Worm (Caenorhabditis elegans): ENCODE measurements around the gene mrps-34.

The mrps-34 gene

DNA sequence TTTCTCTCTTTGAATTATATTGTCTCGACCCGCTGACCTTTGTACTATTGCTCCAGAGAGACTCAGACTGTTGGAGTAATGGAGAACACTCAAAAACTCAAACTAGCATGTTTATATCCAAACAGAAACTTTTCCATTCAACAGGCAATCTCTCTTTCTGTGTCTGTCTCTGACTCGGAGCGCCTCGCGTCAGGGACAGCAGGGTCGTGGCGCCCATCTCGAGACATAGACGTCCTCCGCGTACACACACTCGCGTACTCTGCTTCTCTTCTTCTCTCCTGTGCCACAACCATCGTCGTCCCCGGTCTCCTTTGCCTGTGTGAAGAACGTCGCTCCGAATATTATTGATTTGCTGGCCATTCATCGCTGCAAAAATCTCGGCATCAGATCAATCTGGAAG, 9.7 kb upstream of the mrps-34 start (continued):
- TF ChIP-seq efl-3 (GFP tag; optimal IDR thresholded peaks at IDR 0.05), result no peak
- no peak for TF ChIP-seq pag-3 (tag; optimal IDR thresholded peaks at IDR 0.05; ENCODE audit: borderline replicate concordance, insufficient read depth)
- peak; percentile 55 to 63 for TF ChIP-seq efl-1 (optimal IDR thresholded peaks at IDR 0.05)
- TF ChIP-seq efl-1 (GFP tag; optimal IDR thresholded peaks at IDR 0.05 in 1 of 2), result peak in 1 of 2 experiments; percentile 24
- TF ChIP-seq pqm-1 (tag; optimal IDR thresholded peaks at IDR 0.05), result no peak
- peak; percentile 65 for TF ChIP-seq swsn-7 (tag; optimal IDR thresholded peaks at IDR 0.05)
- no peak for TF ChIP-seq sptf-1 (tag; optimal IDR thresholded peaks at IDR 0.05)
- TF ChIP-seq ceh-88 (GFP tag; IDR thresholded peaks at IDR 0.05), result no peak
- TF ChIP-seq nhr-47 (tag; optimal IDR thresholded peaks at IDR 0.05), result peak; percentile 44
- no peak for TF ChIP-seq lir-3 (tag; optimal IDR thresholded peaks at IDR 0.05; ENCODE audit: poor library complexity)
- peak; percentile 82 for TF ChIP-seq snu-23 (GFP tag; optimal IDR thresholded peaks at IDR 0.05)
- peak; percentile 64 for TF ChIP-seq nhr-19 (GFP tag; conservative IDR thresholded peaks at IDR 0.05)
- peak; percentile 76 for TF ChIP-seq nhr-20 (tag; optimal IDR thresholded peaks at IDR 0.05)
- TF ChIP-seq unc-62 (GFP tag; optimal IDR thresholded peaks at IDR 0.05), result no peak
- TF ChIP-seq hlh-4 (tag; optimal IDR thresholded peaks at IDR 0.05), result no peak
- peak; percentile 7 for TF ChIP-seq egl-13 (tag; optimal IDR thresholded peaks at IDR 0.05)
- no peak for TF ChIP-seq zag-1 (tag; optimal IDR thresholded peaks at IDR 0.05)
- TF ChIP-seq aly-2 (tag; optimal IDR thresholded peaks at IDR 0.05), result no peak
- peak; percentile 69 for TF ChIP-seq fkh-8 (tag; optimal IDR thresholded peaks at IDR 0.05)
- peak; percentile 0 for TF ChIP-seq unc-130 (tag; optimal IDR thresholded peaks at IDR 0.05)
- peak; percentile 97 for TF ChIP-seq lin-14 (GFP tag; optimal IDR thresholded peaks at IDR 0.05)
- peak; percentile 14 for TF ChIP-seq irx-1 (tag; optimal IDR thresholded peaks at IDR 0.05)
- peak; percentile 81 for TF ChIP-seq nhr-85 (tag)
- no peak for TF ChIP-seq F16B12.6 (tag; optimal IDR thresholded peaks at IDR 0.05)
- TF ChIP-seq aha-1 (tag; optimal IDR thresholded peaks at IDR 0.05), result no peak
- no peak for TF ChIP-seq mef-2 (tag; optimal IDR thresholded peaks at IDR 0.05)
- no peak for TF ChIP-seq ztf-11 (tag; optimal IDR thresholded peaks at IDR 0.05)
- peak; percentile 16 for TF ChIP-seq lin-13 (GFP tag; optimal IDR thresholded peaks at IDR 0.05)

DNA sequence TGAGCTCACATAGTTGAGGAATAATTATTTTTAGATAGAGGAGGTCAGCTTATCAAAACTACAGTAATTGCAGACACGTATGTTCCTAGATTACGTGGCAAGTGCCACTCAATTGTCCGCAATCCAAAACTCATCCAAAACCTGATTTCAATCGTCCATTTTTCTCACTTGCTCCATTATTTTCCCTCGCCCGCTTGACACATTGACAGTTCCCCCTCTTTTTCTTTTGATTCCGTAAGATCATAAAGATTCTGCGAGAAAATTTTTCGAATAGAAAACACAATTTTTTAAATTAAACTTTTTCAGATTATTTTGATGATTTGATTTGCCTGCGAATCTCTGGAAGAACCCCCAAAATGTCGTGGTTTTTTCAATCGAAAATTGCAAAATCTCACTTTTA, 6.5 kb upstream of the mrps-34 start, which contains the start of gene M88.4:
M88.4 (plus strand) TSS at position 301 of the 400 bp plus-strand sequence.
- TF ChIP-seq nhr-77 (tag; optimal IDR thresholded peaks at IDR 0.05), result no peak
- TF ChIP-seq unc-62 (GFP tag; optimal IDR thresholded peaks at IDR 0.05), result no peak
- TF ChIP-seq ztf-11 (tag; optimal IDR thresholded peaks at IDR 0.05), result no peak
- TF ChIP-seq ztf-4 (tag; optimal IDR thresholded peaks at IDR 0.05), result no peak
- no peak for TF ChIP-seq ceh-8 (GFP tag; optimal IDR thresholded peaks at IDR 0.05)
- no peak for TF ChIP-seq mab-9 (GFP tag; IDR thresholded peaks at IDR 0.05)
- TF ChIP-seq lin-35 (GFP tag; optimal IDR thresholded peaks at IDR 0.05), result no peak

DNA sequence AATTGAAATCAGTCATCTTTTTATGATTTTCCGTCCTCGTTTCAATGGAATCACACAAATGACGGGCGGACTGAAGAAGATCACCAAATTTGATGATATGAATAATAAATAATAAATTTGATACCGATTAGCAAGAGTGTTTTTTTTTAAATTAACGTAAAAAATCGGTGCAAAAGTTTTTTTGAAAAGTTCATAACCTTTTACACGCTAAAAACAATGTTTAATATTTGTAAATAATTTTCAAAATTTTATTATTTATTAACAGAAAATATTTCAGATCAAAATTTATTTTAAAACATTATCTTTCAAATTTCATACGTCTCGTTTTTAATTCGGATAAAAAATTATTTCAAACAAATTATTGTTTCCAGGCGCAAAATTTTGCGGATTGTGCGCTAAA, 2.7 kb upstream of the mrps-34 start, which contains the start of gene M88.3:
M88.3 (minus strand) TSS at position 101 of the 400 bp plus-strand sequence.
- TF ChIP-seq mep-1 (tag; optimal IDR thresholded peaks at IDR 0.05), result no peak
- no peak for TF ChIP-seq isw-1 (GFP tag; IDR thresholded peaks at IDR 0.05)
- no peak for TF ChIP-seq unc-86 (tag; optimal IDR thresholded peaks at IDR 0.05)
- TF ChIP-seq nhr-77 (tag; optimal IDR thresholded peaks at IDR 0.05), result no peak
- no peak for TF ChIP-seq jun-1 (tag; optimal IDR thresholded peaks at IDR 0.05)
- no peak for TF ChIP-seq unc-130 (tag; optimal IDR thresholded peaks at IDR 0.05)
- no peak for TF ChIP-seq F16B12.6 (tag; optimal IDR thresholded peaks at IDR 0.05)
- no peak for TF ChIP-seq snpc-4 (tag; optimal IDR thresholded peaks at IDR 0.05)
- no peak for TF ChIP-seq lin-13 (GFP tag; optimal IDR thresholded peaks at IDR 0.05)
- no peak for TF ChIP-seq C04F5.9 (tag; optimal IDR thresholded peaks at IDR 0.05)
- no peak for TF ChIP-seq nhr-85 (tag)
- no peak for TF ChIP-seq lin-14 (GFP tag; optimal IDR thresholded peaks at IDR 0.05)

DNA sequence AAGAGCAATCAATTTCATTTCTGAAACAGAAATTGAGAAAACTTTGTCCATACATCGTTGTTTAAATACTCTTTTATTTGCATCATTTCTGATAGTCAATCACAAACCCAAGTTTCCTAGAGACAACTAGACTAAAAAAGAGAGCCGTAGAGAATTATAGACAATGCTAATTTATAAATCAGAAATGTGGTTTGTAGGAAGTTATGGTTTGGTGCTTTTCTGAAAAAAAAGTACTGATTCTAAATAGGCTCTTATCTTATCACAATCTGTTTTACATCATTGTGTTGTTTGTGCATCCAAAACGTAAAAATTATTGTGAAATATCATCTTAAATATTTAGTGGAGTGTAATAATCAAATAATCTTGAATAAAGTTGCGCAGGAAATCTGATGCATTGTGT, 1.6 kb downstream of the mrps-34 start, which contains the start of gene ugt-62:
ugt-62 (minus strand) TSS at position 20 of the 400 bp plus-strand sequence.
- TF ChIP-seq sup-37 (GFP tag; optimal IDR thresholded peaks at IDR 0.05) (no peak), egl-13 (tag; optimal IDR thresholded peaks at IDR 0.05) (no peak), pqm-1 (tag; optimal IDR thresholded peaks at IDR 0.05) (peak; percentile 49), elt-2 (tag; optimal IDR thresholded peaks at IDR 0.05) (peak; percentile 78), nhr-237 (tag; optimal IDR thresholded peaks at IDR 0.05) (no peak), unc-62 (GFP tag; optimal IDR thresholded peaks at IDR 0.05) (no peak), nhr-20 (tag; optimal IDR thresholded peaks at IDR 0.05) (peak; percentile 20), fkh-4 (tag; optimal IDR thresholded peaks at IDR 0.05; ENCODE audit: borderline replicate concordance) (no peak), irx-1 (tag; optimal IDR thresholded peaks at IDR 0.05) (no peak), lin-15B (tag; optimal IDR thresholded peaks at IDR 0.05) (no peak), fkh-10 (GFP tag; optimal IDR thresholded peaks at IDR 0.05) (no peak), nhr-90 (tag; optimal IDR thresholded peaks at IDR 0.05; ENCODE audit: poor library complexity) (peak; percentile 35), C16A3.4 (tag; optimal IDR thresholded peaks at IDR 0.05) (no peak), lin-35 (GFP tag; optimal IDR thresholded peaks at IDR 0.05) (peak in 1 of 2 experiments; percentile 7), ztf-4 (tag; optimal IDR thresholded peaks at IDR 0.05) (no peak), hpl-2 (GFP tag; optimal IDR thresholded peaks at IDR 0.05) (no peak)

All from whole organism, L1 larva.